Fruit fly (Drosophila melanogaster): ENCODE results near the gene CG5011.

CG5011 gene

dm6 chr2L:1172704-1173107, 27.8 kb upstream of the CG5011 start, which contains the start of the genes Charon and CG4887 (continued):
- TF ChIP-seq Blimp-1 (GFP tag; optimal IDR thresholded peaks at IDR 0.05) (no peak), CG3919 (GFP tag; optimal IDR thresholded peaks at IDR 0.05) (no peak), OdsH (GFP tag; optimal IDR thresholded peaks at IDR 0.05) (no peak), CG1621 (tag; optimal IDR thresholded peaks at IDR 0.05) (peak; percentile 48), Ets21C (GFP tag; optimal IDR thresholded peaks at IDR 0.05) (no peak), CG3032 (tag; optimal IDR thresholded peaks at IDR 0.05) (peak; percentile 78), CG10631 (GFP tag; optimal IDR thresholded peaks at IDR 0.05) (no peak), Sox14 (GFP tag; optimal IDR thresholded peaks at IDR 0.05) (no peak), CG11762 (GFP tag; optimal IDR thresholded peaks at IDR 0.05; ENCODE audit: insufficient read depth) (peak; percentile 50), CG4318 (GFP tag; optimal IDR thresholded peaks at IDR 0.05) (no peak), CG8319 (GFP tag; optimal IDR thresholded peaks at IDR 0.05) (peak; percentile 64), CG16779 (tag; optimal IDR thresholded peaks at IDR 0.05) (no peak), Hr38 (GFP tag; optimal IDR thresholded peaks at IDR 0.05) (peak; percentile 25), CG8632 (GFP tag; optimal IDR thresholded peaks at IDR 0.05) (no peak), dsx (GFP tag; optimal IDR thresholded peaks at IDR 0.05; ENCODE audit: poor library complexity, severe bottlenecking) (no peak), Eip93F (GFP tag; optimal IDR thresholded peaks at IDR 0.05) (no peak), pdm3 (GFP tag; optimal IDR thresholded peaks at IDR 0.05) (no peak), esn (GFP tag; optimal IDR thresholded peaks at IDR 0.05) (peak; percentile 90), fd85E (GFP tag; optimal IDR thresholded peaks at IDR 0.05) (no peak), salr (GFP tag; optimal IDR thresholded peaks at IDR 0.05) (peak in 1 of 2 experiments; percentile 29), Eip75B (GFP tag; optimal IDR thresholded peaks at IDR 0.05) (no peak), eg (GFP tag; IDR thresholded peaks at IDR 0.05) (peak; percentile 64; the same call in 2 of the 3 replicates), CG9139 (GFP tag; optimal IDR thresholded peaks at IDR 0.05) (no peak), CG32006 (GFP tag; optimal IDR thresholded peaks at IDR 0.05) (no peak), Lpt (GFP tag; optimal IDR thresholded peaks at IDR 0.05) (peak; percentile 35), ss (GFP tag; optimal IDR thresholded peaks at IDR 0.05) (no peak), Hr39 (GFP tag; optimal IDR thresholded peaks at IDR 0.05) (peak; percentile 89), CG11294 (GFP tag; IDR thresholded peaks at IDR 0.05) (peak; percentile 66; the same call in 1 of the 2 replicates)

dm6 chr2L:1177522-1177921, 22.9 kb upstream of the CG5011 start, which contains the start of gene CG4896:
CG4896 (plus strand) TSS chr2L:1177690.
- TF ChIP-seq CG15336 (GFP tag; IDR thresholded peaks at IDR 0.05) (peak; percentile 16; the same call in 1 of the 2 replicates), net (GFP tag; optimal IDR thresholded peaks at IDR 0.05) (no peak), Gug (GFP tag; IDR thresholded peaks at IDR 0.05) (no peak), Ets21C (GFP tag; optimal IDR thresholded peaks at IDR 0.05) (no peak), CG8319 (GFP tag; optimal IDR thresholded peaks at IDR 0.05) (no peak), Sox15 (GFP tag; optimal IDR thresholded peaks at IDR 0.05) (no peak), pdm3 (GFP tag; optimal IDR thresholded peaks at IDR 0.05) (no peak), fkh (GFP tag; optimal IDR thresholded peaks at IDR 0.05) (no peak), Eip78C (GFP tag) (no peak), esn (GFP tag; optimal IDR thresholded peaks at IDR 0.05) (peak; percentile 22), CG8119 (GFP tag; IDR thresholded peaks at IDR 0.05) (0 out of 3 replicates have a peak, but pooled peaks have one; percentile 13), CG31627 (GFP tag; optimal IDR thresholded peaks at IDR 0.05) (no peak), CG11762 (GFP tag; optimal IDR thresholded peaks at IDR 0.05; ENCODE audit: insufficient read depth) (no peak), Lpt (GFP tag; optimal IDR thresholded peaks at IDR 0.05) (no peak), eg (GFP tag; IDR thresholded peaks at IDR 0.05) (peak; percentile 33; the same call in 1 of the 3 replicates), Hr4 (GFP tag; optimal IDR thresholded peaks at IDR 0.05) (no peak), Sox102F (GFP tag; optimal IDR thresholded peaks at IDR 0.05) (no peak)

dm6 chr2L:1183799-1184198, 16.7 kb upstream of the CG5011 start, which contains the start of the genes CG5126 and Tgt:
CG5126 (minus strand) TSS chr2L:1184020.
Tgt (plus strand) TSS chr2L:1184065.
- no peak for TF ChIP-seq CG11902 (GFP tag; optimal IDR thresholded peaks at IDR 0.05)
- peak; percentile 94 for TF ChIP-seq CG1621 (tag; optimal IDR thresholded peaks at IDR 0.05)

All from whole organism, prepupa.